1 fruit fly cellular context compared by ENCODE assay signal in the genomic region with DNA sequence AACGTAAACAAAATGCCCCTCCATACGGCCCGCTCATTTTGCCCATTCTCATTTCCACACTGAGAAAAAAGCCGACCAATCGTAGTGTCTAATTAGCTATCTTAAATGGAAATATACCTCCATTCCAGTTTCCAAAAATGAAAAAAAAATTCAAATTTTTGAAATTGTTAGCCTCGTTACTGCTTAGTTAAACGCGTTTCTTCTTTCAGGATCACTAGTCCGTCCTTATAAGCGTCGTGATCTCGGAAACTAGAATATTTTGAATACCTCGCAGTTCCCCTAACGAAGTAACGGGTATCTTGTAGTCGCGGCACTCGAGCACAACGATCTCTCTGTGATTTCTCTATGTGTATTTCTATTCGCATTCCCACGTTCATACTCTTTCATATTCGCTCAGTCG.
TF ChIP-seq lines count a peak whose summit lies in the region.

No protein-coding gene starts in this region.

TF ChIP-seq in whole organism, embryonic, 481 proteins besides CTCF, POLR2A, EP300 and RAD21 (continued from another document and continues in another):
- TF ChIP-seq CG10565 (GFP tag; optimal IDR thresholded peaks at IDR 0.05; lab: Kevin White, UChicago): no peak
- TF ChIP-seq CG13775 (GFP tag; optimal IDR thresholded peaks at IDR 0.05; lab: Kevin White, UChicago): peak; percentile 37
- no peak for TF ChIP-seq HLH4C (GFP tag; IDR thresholded peaks at IDR 0.05; lab: Robert Waterston, UW; ENCODE audit: partially characterized antibody)
- peak; percentile 68 for TF ChIP-seq CG3281 (GFP tag; optimal IDR thresholded peaks at IDR 0.05; lab: Kevin White, UChicago)
- no peak for TF ChIP-seq CG11456 (GFP tag; IDR thresholded peaks at IDR 0.05; lab: Robert Waterston, UW)
- peak; percentile 70 for TF ChIP-seq lmd (GFP tag; IDR thresholded peaks at IDR 0.05; lab: Robert Waterston, UW)
- no peak for TF ChIP-seq CG14965 (GFP tag; optimal IDR thresholded peaks at IDR 0.05; lab: Kevin White, UChicago; ENCODE audit: borderline replicate concordance)
- TF ChIP-seq CG30403 (GFP tag; optimal IDR thresholded peaks at IDR 0.05; lab: Kevin White, UChicago): peak; percentile 71
- TF ChIP-seq Neu2 (GFP tag; optimal IDR thresholded peaks at IDR 0.05; lab: Kevin White, UChicago; ENCODE audit: borderline replicate concordance): no peak
- TF ChIP-seq tgo (GFP tag; IDR thresholded peaks at IDR 0.05; lab: Robert Waterston, UW): no peak; the same call in none of the 3 replicates
- no peak for TF ChIP-seq CG6791 (GFP tag; IDR thresholded peaks at IDR 0.05; lab: Robert Waterston, UW; ENCODE audit: partially characterized antibody)
- no peak for TF ChIP-seq CG5953 (GFP tag; IDR thresholded peaks at IDR 0.05; lab: Robert Waterston, UW)
- TF ChIP-seq rib (GFP tag; IDR thresholded peaks at IDR 0.05; lab: Robert Waterston, UW): no peak
- no peak for TF ChIP-seq gcm (GFP tag; optimal IDR thresholded peaks at IDR 0.05; lab: Kevin White, UChicago)
- no peak for TF ChIP-seq CG15601 (tag; optimal IDR thresholded peaks at IDR 0.05; lab: Kevin White, UChicago)
- no peak for TF ChIP-seq CG7987 (GFP tag; optimal IDR thresholded peaks at IDR 0.05; lab: Kevin White, UChicago)
- TF ChIP-seq CG14441 (GFP tag; IDR thresholded peaks at IDR 0.05; lab: Robert Waterston, UW): peak; percentile 51
- TF ChIP-seq sim (GFP tag; IDR thresholded peaks at IDR 0.05; lab: Robert Waterston, UW): no peak
- no peak for TF ChIP-seq sima (GFP tag; optimal IDR thresholded peaks at IDR 0.05; lab: Kevin White, UChicago)
- TF ChIP-seq dan (GFP tag; IDR thresholded peaks at IDR 0.05; lab: Robert Waterston, UW): no peak
- no peak for TF ChIP-seq prd (optimal IDR thresholded peaks at IDR 0.05; lab: Kevin White, UChicago)
- TF ChIP-seq prd (GFP tag; IDR thresholded peaks at IDR 0.05; lab: Robert Waterston, UW): peak; percentile 62
- peak; percentile 16 for TF ChIP-seq Chrac-16 (GFP tag; optimal IDR thresholded peaks at IDR 0.05; lab: Kevin White, UChicago)
- TF ChIP-seq chm (GFP tag; IDR thresholded peaks at IDR 0.05; lab: Robert Waterston, UW): 0 out of 2 replicates have a peak, but pooled peaks have one; percentile 16
- no peak for TF ChIP-seq mirr (GFP tag; optimal IDR thresholded peaks at IDR 0.05; lab: Kevin White, UChicago)
- no peak for TF ChIP-seq gcm2 (GFP tag; optimal IDR thresholded peaks at IDR 0.05; lab: Kevin White, UChicago)
- peak; percentile 53; the same call in 1 of the 2 replicates for TF ChIP-seq CG31224 (GFP tag; IDR thresholded peaks at IDR 0.05; lab: Robert Waterston, UW)
- no peak for TF ChIP-seq Bgb (GFP tag; IDR thresholded peaks at IDR 0.05; lab: Robert Waterston, UW; ENCODE audit: partially characterized antibody)
- peak; percentile 24; the same call in 1 of the 2 replicates for TF ChIP-seq CG4404 (GFP tag; IDR thresholded peaks at IDR 0.05; lab: Robert Waterston, UW)
- TF ChIP-seq mld (GFP tag; IDR thresholded peaks at IDR 0.05; lab: Robert Waterston, UW; ENCODE audit: partially characterized antibody): no peak
- TF ChIP-seq Fer1 (GFP tag; optimal IDR thresholded peaks at IDR 0.05; lab: Kevin White, UChicago): peak; percentile 55
- TF ChIP-seq bbx (GFP tag; IDR thresholded peaks at IDR 0.05; lab: Robert Waterston, UW; ENCODE audit: partially characterized antibody): no peak
- no peak for TF ChIP-seq CG17186 (GFP tag; optimal IDR thresholded peaks at IDR 0.05; lab: Kevin White, UChicago)
- TF ChIP-seq Pdp1 (GFP tag; optimal IDR thresholded peaks at IDR 0.05; lab: Kevin White, UChicago): peak; percentile 28 to 69
- no peak for TF ChIP-seq CrebB (tag; optimal IDR thresholded peaks at IDR 0.05; lab: Kevin White, UChicago)
- TF ChIP-seq CG17385 (GFP tag; optimal IDR thresholded peaks at IDR 0.05; lab: Kevin White, UChicago): peak; percentile 37
- peak; percentile 56 for TF ChIP-seq CG6689 (GFP tag; IDR thresholded peaks at IDR 0.05; lab: Robert Waterston, UW)
- no peak for TF ChIP-seq CG12744 (GFP tag; optimal IDR thresholded peaks at IDR 0.05; lab: Kevin White, UChicago)
- TF ChIP-seq pros (GFP tag; optimal IDR thresholded peaks at IDR 0.05; lab: Kevin White, UChicago): no peak
- TF ChIP-seq CG31441 (GFP tag; IDR thresholded peaks at IDR 0.05; lab: Robert Waterston, UW): peak; percentile 73
- TF ChIP-seq Dfd (GFP tag; optimal IDR thresholded peaks at IDR 0.05; lab: Kevin White, UChicago): no peak
- peak; percentile 59 for TF ChIP-seq slbo (GFP tag; IDR thresholded peaks at IDR 0.05; lab: Robert Waterston, UW)
- TF ChIP-seq Opbp (GFP tag; IDR thresholded peaks at IDR 0.05; lab: Robert Waterston, UW; ENCODE audit: partially characterized antibody): no peak
- TF ChIP-seq Sox102F (GFP tag; optimal IDR thresholded peaks at IDR 0.05; lab: Kevin White, UChicago): peak; percentile 58
- TF ChIP-seq CG8478 (optimal IDR thresholded peaks at IDR 0.05; lab: Kevin White, UChicago): no peak
- no peak for TF ChIP-seq Rx (GFP tag; IDR thresholded peaks at IDR 0.05; lab: Robert Waterston, UW)
- no peak for TF ChIP-seq CG10431 (GFP tag; optimal IDR thresholded peaks at IDR 0.05; lab: Kevin White, UChicago)
- no peak for TF ChIP-seq corto (GFP tag; optimal IDR thresholded peaks at IDR 0.05; lab: Kevin White, UChicago)
- no peak for TF ChIP-seq CG10462 (GFP tag; optimal IDR thresholded peaks at IDR 0.05; lab: Kevin White, UChicago)
- TF ChIP-seq her (GFP tag; optimal IDR thresholded peaks at IDR 0.05; lab: Kevin White, UChicago): peak; percentile 32
- no peak; the same call in 1 of the 2 replicates for TF ChIP-seq CG10366 (GFP tag; IDR thresholded peaks at IDR 0.05; lab: Robert Waterston, UW)
- peak; percentile 94 for TF ChIP-seq Med (GFP tag; lab: Kevin White, UChicago)
- TF ChIP-seq vvl (GFP tag; IDR thresholded peaks at IDR 0.05; lab: Robert Waterston, UW): peak; percentile 19; the same call in 1 of the 2 replicates
- peak; percentile 62 for TF ChIP-seq pho (GFP tag; optimal IDR thresholded peaks at IDR 0.05; lab: Kevin White, UChicago)
- TF ChIP-seq Ets97D (GFP tag; optimal IDR thresholded peaks at IDR 0.05; lab: Kevin White, UChicago): no peak
- peak; percentile 65; the same call in 1 of the 2 replicates for TF ChIP-seq Rfx (GFP tag; IDR thresholded peaks at IDR 0.05; lab: Robert Waterston, UW)
- TF ChIP-seq CG1792 (GFP tag; optimal IDR thresholded peaks at IDR 0.05; lab: Kevin White, UChicago): peak; percentile 47
- TF ChIP-seq Lim3 (GFP tag; IDR thresholded peaks at IDR 0.05; lab: Robert Waterston, UW): no peak
- TF ChIP-seq vnd (GFP tag; IDR thresholded peaks at IDR 0.05; lab: Robert Waterston, UW; ENCODE audit: partially characterized antibody): no peak
- TF ChIP-seq CG17612 (GFP tag; IDR thresholded peaks at IDR 0.05; lab: Robert Waterston, UW): no peak
- TF ChIP-seq CG16863 (GFP tag; optimal IDR thresholded peaks at IDR 0.05; lab: Kevin White, UChicago): peak; percentile 23
- TF ChIP-seq Myb (GFP tag; optimal IDR thresholded peaks at IDR 0.05; lab: Kevin White, UChicago): peak; percentile 28
- TF ChIP-seq CG17328 (GFP tag; IDR thresholded peaks at IDR 0.05; lab: Robert Waterston, UW): no peak
- no peak for TF ChIP-seq CG31388 (GFP tag; optimal IDR thresholded peaks at IDR 0.05; lab: Kevin White, UChicago)
- TF ChIP-seq CG8359 (GFP tag; optimal IDR thresholded peaks at IDR 0.05; lab: Kevin White, UChicago; ENCODE audit: borderline replicate concordance): no peak
- no peak for TF ChIP-seq MTF-1 (GFP tag; optimal IDR thresholded peaks at IDR 0.05; lab: Kevin White, UChicago; ENCODE audit: borderline replicate concordance)
- TF ChIP-seq cas (GFP tag; IDR thresholded peaks at IDR 0.05; lab: Robert Waterston, UW): no peak
- TF ChIP-seq MESR4 (GFP tag; optimal IDR thresholded peaks at IDR 0.05; lab: Kevin White, UChicago): no peak
- no peak for TF ChIP-seq Mad (GFP tag; optimal IDR thresholded peaks at IDR 0.05; lab: Kevin White, UChicago)
- TF ChIP-seq slp2 (GFP tag; optimal IDR thresholded peaks at IDR 0.05; lab: Kevin White, UChicago): no peak
- peak; percentile 64 for TF ChIP-seq CG18619 (GFP tag; optimal IDR thresholded peaks at IDR 0.05; lab: Kevin White, UChicago)
- TF ChIP-seq Trl (optimal IDR thresholded peaks at IDR 0.05; lab: Kevin White, UChicago): peak in 1 of 2 experiments; percentile 21
- peak; percentile 47 for TF ChIP-seq Trl (GFP tag; optimal IDR thresholded peaks at IDR 0.05; lab: Kevin White, UChicago)
- no peak for TF ChIP-seq zen2 (GFP tag; IDR thresholded peaks at IDR 0.05; lab: Robert Waterston, UW; ENCODE audit: partially characterized antibody)
- no peak for TF ChIP-seq lola (GFP tag; optimal IDR thresholded peaks at IDR 0.05; lab: Kevin White, UChicago)
- no peak for TF ChIP-seq CG12769 (tag; optimal IDR thresholded peaks at IDR 0.05; lab: Kevin White, UChicago)
- TF ChIP-seq tx (GFP tag; optimal IDR thresholded peaks at IDR 0.05; lab: Kevin White, UChicago): peak; percentile 58
- no peak for TF ChIP-seq CG42726 (GFP tag; IDR thresholded peaks at IDR 0.05; lab: Robert Waterston, UW; ENCODE audit: partially characterized antibody)
- peak; percentile 65 for TF ChIP-seq D19B (GFP tag; optimal IDR thresholded peaks at IDR 0.05; lab: Kevin White, UChicago)
- TF ChIP-seq CG5245 (GFP tag; optimal IDR thresholded peaks at IDR 0.05; lab: Kevin White, UChicago): no peak
- TF ChIP-seq Lpt (GFP tag; optimal IDR thresholded peaks at IDR 0.05; lab: Kevin White, UChicago): no peak
- TF ChIP-seq E2f1 (GFP tag; IDR thresholded peaks at IDR 0.05; lab: Robert Waterston, UW): no peak
- peak; percentile 50; the same call in 1 of the 2 replicates for TF ChIP-seq ranshi (GFP tag; IDR thresholded peaks at IDR 0.05; lab: Robert Waterston, UW)
- peak; percentile 33 for TF ChIP-seq Dek (tag; optimal IDR thresholded peaks at IDR 0.05; lab: Kevin White, UChicago)
- no peak for TF ChIP-seq abd-A (tag; optimal IDR thresholded peaks at IDR 0.05; lab: Kevin White, UChicago)
- TF ChIP-seq CG2116 (GFP tag; optimal IDR thresholded peaks at IDR 0.05; lab: Kevin White, UChicago): peak; percentile 1
- no peak for TF ChIP-seq twi (tag; optimal IDR thresholded peaks at IDR 0.05; lab: Kevin White, UChicago)
- TF ChIP-seq HLH54F (GFP tag; optimal IDR thresholded peaks at IDR 0.05; lab: Kevin White, UChicago): peak; percentile 26
- TF ChIP-seq insv (GFP tag; optimal IDR thresholded peaks at IDR 0.05; lab: Kevin White, UChicago): no peak
- peak; percentile 6 for TF ChIP-seq CG16815 (GFP tag; optimal IDR thresholded peaks at IDR 0.05; lab: Kevin White, UChicago)
- peak; percentile 30; the same call in 1 of the 2 replicates for TF ChIP-seq Xrp1 (GFP tag; IDR thresholded peaks at IDR 0.05; lab: Robert Waterston, UW)
- TF ChIP-seq CHES-1-like (GFP tag; optimal IDR thresholded peaks at IDR 0.05; lab: Kevin White, UChicago): no peak
- TF ChIP-seq chif (GFP tag; optimal IDR thresholded peaks at IDR 0.05; lab: Kevin White, UChicago): peak in 1 of 2 experiments; percentile 40
- TF ChIP-seq sr (GFP tag; IDR thresholded peaks at IDR 0.05; lab: Robert Waterston, UW): no peak
- TF ChIP-seq h (optimal IDR thresholded peaks at IDR 0.05; lab: Kevin White, UChicago): no peak
- TF ChIP-seq CG7357 (GFP tag; IDR thresholded peaks at IDR 0.05; lab: Robert Waterston, UW): peak; percentile 73
- no peak for TF ChIP-seq Elba2 (GFP tag; optimal IDR thresholded peaks at IDR 0.05; lab: Kevin White, UChicago)
- TF ChIP-seq Hey (tag; optimal IDR thresholded peaks at IDR 0.05; lab: Kevin White, UChicago): no peak
- peak; percentile 70 for TF ChIP-seq CG7839 (tag; optimal IDR thresholded peaks at IDR 0.05; lab: Kevin White, UChicago)
- TF ChIP-seq trh (GFP tag; optimal IDR thresholded peaks at IDR 0.05; lab: Kevin White, UChicago): peak; percentile 14
- TF ChIP-seq pzg (GFP tag; optimal IDR thresholded peaks at IDR 0.05; lab: Kevin White, UChicago): no peak
- TF ChIP-seq tin (GFP tag; optimal IDR thresholded peaks at IDR 0.05; lab: Kevin White, UChicago): peak; percentile 13
- peak; percentile 18 for TF ChIP-seq Nf-YB (GFP tag; optimal IDR thresholded peaks at IDR 0.05; lab: Kevin White, UChicago)
- peak; percentile 68 for TF ChIP-seq Oli (tag; optimal IDR thresholded peaks at IDR 0.05; lab: Kevin White, UChicago)
- no peak for TF ChIP-seq croc (GFP tag; conservative IDR thresholded peaks at IDR 0.05; lab: Robert Waterston, UW)
- TF ChIP-seq CG2875 (GFP tag; optimal IDR thresholded peaks at IDR 0.05; lab: Kevin White, UChicago): no peak
- peak; percentile 69 for TF ChIP-seq CG18599 (GFP tag; optimal IDR thresholded peaks at IDR 0.05; lab: Kevin White, UChicago)
- no peak for TF ChIP-seq Dll (GFP tag; IDR thresholded peaks at IDR 0.05; lab: Robert Waterston, UW; ENCODE audit: partially characterized antibody)
- TF ChIP-seq slou (GFP tag; optimal IDR thresholded peaks at IDR 0.05; lab: Kevin White, UChicago): no peak
- TF ChIP-seq mam (GFP tag; optimal IDR thresholded peaks at IDR 0.05; lab: Kevin White, UChicago): peak; percentile 66
- peak; percentile 20 for TF ChIP-seq CG14710 (tag; optimal IDR thresholded peaks at IDR 0.05; lab: Kevin White, UChicago)
- no peak for TF ChIP-seq CG13287 (GFP tag; IDR thresholded peaks at IDR 0.05; lab: Robert Waterston, UW; ENCODE audit: partially characterized antibody)
- no peak for TF ChIP-seq CG13123 (GFP tag; optimal IDR thresholded peaks at IDR 0.05; lab: Kevin White, UChicago)
- TF ChIP-seq org-1 (GFP tag; optimal IDR thresholded peaks at IDR 0.05; lab: Kevin White, UChicago): peak; percentile 39
- peak; percentile 57 for TF ChIP-seq CG2712 (tag; optimal IDR thresholded peaks at IDR 0.05; lab: Kevin White, UChicago)
- TF ChIP-seq HHEX (GFP tag; optimal IDR thresholded peaks at IDR 0.05; lab: Kevin White, UChicago): no peak
- no peak for TF ChIP-seq Ravus (GFP tag; IDR thresholded peaks at IDR 0.05; lab: Robert Waterston, UW)
- TF ChIP-seq Jarid2 (GFP tag; optimal IDR thresholded peaks at IDR 0.05; lab: Kevin White, UChicago): no peak
- no peak for TF ChIP-seq Tbp (GFP tag; optimal IDR thresholded peaks at IDR 0.05; lab: Kevin White, UChicago)
- TF ChIP-seq dysf (GFP tag; IDR thresholded peaks at IDR 0.05; lab: Robert Waterston, UW): peak; percentile 77
- TF ChIP-seq sc (optimal IDR thresholded peaks at IDR 0.05; lab: Kevin White, UChicago): no peak
- TF ChIP-seq sc (GFP tag; optimal IDR thresholded peaks at IDR 0.05; lab: Kevin White, UChicago): peak; percentile 11
- TF ChIP-seq CG16779 (GFP tag; IDR thresholded peaks at IDR 0.05; lab: Robert Waterston, UW): no peak
- TF ChIP-seq ci (GFP tag; IDR thresholded peaks at IDR 0.05; lab: Robert Waterston, UW): no peak
- TF ChIP-seq inv (GFP tag; IDR thresholded peaks at IDR 0.05; lab: Robert Waterston, UW; ENCODE audit: partially characterized antibody): no peak
- no peak for TF ChIP-seq Doc3 (GFP tag; IDR thresholded peaks at IDR 0.05; lab: Robert Waterston, UW; ENCODE audit: partially characterized antibody)
- peak; percentile 23 for TF ChIP-seq ewg (GFP tag; optimal IDR thresholded peaks at IDR 0.05; lab: Kevin White, UChicago)
